Worm (Caenorhabditis elegans) whole organism, mixed stage, embryonic: ENCODE results near the gene smz-1.

Experiments used
- M03D4.4 ChIP-seq: sonication (generic microtip); optimal IDR thresholded peaks from 2 replicates; lab custom pipeline; 2017; ENCODE audit warnings: mild to moderate bottlenecking, missing genetic modification characterization, missing compliant biosample characterization
- ceh-83 ChIP-seq: fragments of 200-800 bp; sonication (Bioruptor generic); optimal IDR thresholded peaks from 2 replicates; lab custom pipeline; 2018; ENCODE audit warnings: mild to moderate bottlenecking, missing genetic modification characterization, missing compliant biosample characterization
- ces-1 ChIP-seq: fragments of 150-350 bp; optimal IDR thresholded peaks from 2 replicates; lab custom pipeline; 2014; ENCODE audit warnings: missing biosample characterization, missing genetic modification reagents, missing genetic modification characterization
- cnd-1 ChIP-seq: fragments of 200-800 bp; sonication (Bioruptor generic); optimal IDR thresholded peaks from 2 replicates; lab custom pipeline; 2018; ENCODE audit warnings: mild to moderate bottlenecking, missing genetic modification characterization, missing compliant biosample characterization
- elt-3 ChIP-seq: fragments of 150-350 bp; optimal IDR thresholded peaks from 2 replicates; lab custom pipeline; 2014; ENCODE audit warnings: missing biosample characterization, missing genetic modification characterization
- hlh-1 ChIP-seq: fragments of 150-350 bp; optimal IDR thresholded peaks from 2 replicates; lab custom pipeline; 2014; ENCODE audit warnings: missing biosample characterization, missing genetic modification reagents, missing genetic modification characterization
- lin-13 ChIP-seq: fragments of 150-350 bp; optimal IDR thresholded peaks from 2 replicates; lab custom pipeline; 2014; ENCODE audit warnings: missing biosample characterization, missing genetic modification characterization
- nhr-12 ChIP-seq: fragments of 150-350 bp; optimal IDR thresholded peaks from 2 replicates; lab custom pipeline; 2014; ENCODE audit warnings: missing biosample characterization, missing genetic modification characterization
- pha-4 ChIP-seq: fragments of 150-350 bp; optimal IDR thresholded peaks from 2 replicates; lab custom pipeline; 2018; ENCODE audit warnings: missing biosample characterization, missing genetic modification reagents, missing genetic modification characterization
- sem-2 ChIP-seq: fragments of 200-800 bp; sonication (Bioruptor generic); optimal IDR thresholded peaks from 2 replicates; lab custom pipeline; 2018; ENCODE audit warnings: mild to moderate bottlenecking, missing genetic modification characterization, missing compliant biosample characterization
- sptf-1 ChIP-seq: sonication (generic microtip); optimal IDR thresholded peaks from 2 replicates; lab custom pipeline; 2017; ENCODE audit warnings: mild to moderate bottlenecking, missing genetic modification characterization, moderate library complexity, missing compliant biosample characterization
- tbx-8 ChIP-seq: fragments of 200-800 bp; sonication (Bioruptor generic); optimal IDR thresholded peaks from 2 replicates; lab custom pipeline; 2018; ENCODE audit warnings: mild to moderate bottlenecking, missing genetic modification characterization, moderate library complexity, missing compliant biosample characterization
- unc-62 ChIP-seq: fragments of 150-350 bp; optimal IDR thresholded peaks from 2 replicates; lab custom pipeline; 2014; ENCODE audit warnings: missing biosample characterization, missing genetic modification reagents, missing genetic modification characterization
- ztf-11 ChIP-seq: fragments of 150-350 bp; optimal IDR thresholded peaks from 2 replicates; lab custom pipeline; 2014; ENCODE audit warnings: missing biosample characterization, missing genetic modification characterization

- TF ChIP-seq unc-62, result no peak
- no peak for TF ChIP-seq pha-4
- TF ChIP-seq ceh-83 (GFP tag; lab: Kevin White, UChicago), result no peak
- TF ChIP-seq sptf-1, result no peak
- no peak for TF ChIP-seq elt-3
- no peak for TF ChIP-seq tbx-8 (GFP tag; lab: Kevin White, UChicago)
- TF ChIP-seq cnd-1, result no peak
- TF ChIP-seq ztf-11 (tag; lab: Kevin White, UChicago), result no peak
- TF ChIP-seq nhr-12 (tag; lab: Kevin White, UChicago), result no peak
- TF ChIP-seq sem-2 (GFP tag; lab: Kevin White, UChicago), result no peak
- TF ChIP-seq hlh-1 (tag; lab: Kevin White, UChicago), result no peak
- no peak for TF ChIP-seq ces-1 (GFP tag; lab: Kevin White, UChicago)
- TF ChIP-seq M03D4.4 (tag; lab: Kevin White, UChicago), result no peak
- no peak for TF ChIP-seq lin-13 (tag; lab: Kevin White, UChicago)
Measured at ce11 chrIV:12410167-12410566, 44.7 kb upstream of the smz-1 start, which contains the start of gene acl-13.
